Fruit fly (Drosophila melanogaster) whole organism, embryonic: ENCODE data around the gene CG31275.

Source experiments
- Abd-B ChIP-seq: fragments of 200-800 bp; sonication (Bioruptor generic); optimal IDR thresholded peaks from 2 replicates; lab custom pipeline; 2018; ENCODE audit warnings: missing biosample characterization, mild to moderate bottlenecking, missing genetic modification characterization, moderate library complexity
- Awh ChIP-seq: fragments of 200-800 bp; sonication (Bioruptor generic); IDR thresholded peaks from 2 replicates; pipeline ENCODE4, ENCODE4 v1.3.6; 2022; ENCODE audit warnings: missing biosample characterization, missing genetic modification characterization
- Blimp-1 ChIP-seq: fragments of 200-800 bp; sonication (Bioruptor generic); optimal IDR thresholded peaks from 3 replicates; lab custom pipeline; 2018; ENCODE audit warnings: missing biosample characterization, missing genetic modification characterization, mild to moderate bottlenecking, moderate library complexity, missing genetic modification reagents
- CG12219 ChIP-seq: fragments of 200-800 bp; sonication (Bioruptor generic); optimal IDR thresholded peaks from 3 replicates; lab custom pipeline; 2018; ENCODE audit warnings: missing biosample characterization, mild to moderate bottlenecking, missing genetic modification characterization
- CG15479 ChIP-seq: fragments of 200-800 bp; sonication (Bioruptor generic); optimal IDR thresholded peaks from 3 replicates; lab custom pipeline; 2019; ENCODE audit warnings: missing biosample characterization, mild to moderate bottlenecking, missing genetic modification characterization, moderate library complexity
- CG1832 ChIP-seq: fragments of 200-800 bp; sonication (Bioruptor generic); optimal IDR thresholded peaks from 2 replicates; lab custom pipeline; 2017; ENCODE audit warnings: missing biosample characterization, mild to moderate bottlenecking, missing genetic modification characterization, inconsistent platforms
- CG30020 ChIP-seq: fragments of 200-800 bp; optimal IDR thresholded peaks from 2 replicates; lab custom pipeline; 2019; ENCODE audit warnings: missing biosample characterization, mild to moderate bottlenecking, missing genetic modification characterization, moderate library complexity
- CG3847 ChIP-seq: fragments of 200-800 bp; sonication (Bioruptor generic); IDR thresholded peaks from 2 replicates; pipeline ENCODE4 v1.3.6; 2022; ENCODE audit warnings: missing biosample characterization, missing genetic modification characterization
- CG4707 ChIP-seq: fragments of 200-800 bp; sonication (Bioruptor generic); optimal IDR thresholded peaks from 2 replicates; lab custom pipeline; 2018; ENCODE audit warnings: missing biosample characterization, mild to moderate bottlenecking, missing genetic modification characterization, moderate library complexity
- CG6175 ChIP-seq: fragments of 200-800 bp; sonication (Bioruptor generic); IDR thresholded peaks from 3 replicates; pipeline ENCODE4 v1.3.6; 2022; ENCODE audit warnings: missing biosample characterization, missing genetic modification characterization
- CG7271 ChIP-seq: fragments of 200-800 bp; sonication (Bioruptor generic); optimal IDR thresholded peaks from 2 replicates; lab custom pipeline; 2018; ENCODE audit warnings: missing biosample characterization, mild to moderate bottlenecking, missing genetic modification characterization, moderate library complexity
- CHES-1-like ChIP-seq: fragments of 200-800 bp; sonication (Bioruptor generic); optimal IDR thresholded peaks from 2 replicates; lab custom pipeline; 2016; ENCODE audit warnings: missing biosample characterization, missing genetic modification characterization
- Dek ChIP-seq: fragments of 200-800 bp; sonication (Bioruptor generic); optimal IDR thresholded peaks from 3 replicates; lab custom pipeline; 2019; ENCODE audit warnings: missing biosample characterization, mild to moderate bottlenecking, missing genetic modification characterization, moderate library complexity
- Dp ChIP-seq: fragments of 200-800 bp; sonication (Bioruptor generic); optimal IDR thresholded peaks from 2 replicates; lab custom pipeline; 2018; ENCODE audit warnings: missing biosample characterization, mild to moderate bottlenecking, missing genetic modification characterization, moderate library complexity
- Fer3 ChIP-seq: fragments of 200-800 bp; sonication (Bioruptor generic); optimal IDR thresholded peaks from 2 replicates; lab custom pipeline; 2018; ENCODE audit warnings: missing biosample characterization, mild to moderate bottlenecking, missing genetic modification characterization, moderate library complexity
- Hsf ChIP-seq: fragments of 200-800 bp; sonication (Bioruptor generic); optimal IDR thresholded peaks from 3 replicates; lab custom pipeline; 2016; ENCODE audit warnings: missing biosample characterization, missing genetic modification characterization
- Optix ChIP-seq: fragments of 200-800 bp; sonication (Bioruptor generic); IDR thresholded peaks from 3 replicates; pipeline ENCODE4 v1.3.6; 2022; ENCODE audit warnings: missing biosample characterization, missing genetic modification characterization
- Ravus ChIP-seq: fragments of 200-800 bp; sonication (Bioruptor generic); IDR thresholded peaks from 2 replicates; pipeline ENCODE4 v1.3.6; 2022; ENCODE audit warnings: missing biosample characterization, missing genetic modification characterization
- Sox100B ChIP-seq: fragments of 200-800 bp; sonication (Bioruptor generic); optimal IDR thresholded peaks from 3 replicates; lab custom pipeline; 2018; ENCODE audit warnings: missing biosample characterization, mild to moderate bottlenecking, missing genetic modification characterization
- abd-A ChIP-seq: fragments of 200-800 bp; sonication (Bioruptor generic); optimal IDR thresholded peaks from 3 replicates; lab custom pipeline; 2019; ENCODE audit warnings: missing biosample characterization, mild to moderate bottlenecking, missing genetic modification characterization, moderate library complexity
- ato ChIP-seq: fragments of 200-800 bp; sonication (Bioruptor generic); IDR thresholded peaks from 2 replicates; pipeline ENCODE4 v1.3.6; 2022; ENCODE audit warnings: missing biosample characterization, missing genetic modification characterization; ENCODE audit not compliant: partially characterized antibody
- cad ChIP-seq: fragments of >200 bp; optimal IDR thresholded peaks from 2 replicates; lab custom pipeline; 2017; ENCODE audit warnings: missing biosample characterization, missing genetic modification characterization
- corto ChIP-seq: fragments of 200-800 bp; sonication (Bioruptor generic); optimal IDR thresholded peaks from 2 replicates; lab custom pipeline; 2016; ENCODE audit warnings: missing biosample characterization, mild to moderate bottlenecking, missing genetic modification characterization, moderate library complexity
- eyg ChIP-seq: fragments of 200-800 bp; sonication (Bioruptor generic); optimal IDR thresholded peaks from 3 replicates; lab custom pipeline; 2016; ENCODE audit warnings: missing biosample characterization, missing genetic modification characterization
- gro ChIP-seq: fragments of 200-800 bp; sonication (Bioruptor generic); optimal IDR thresholded peaks from 2 replicates; lab custom pipeline; 2016; ENCODE audit warnings: missing biosample characterization, missing genetic modification characterization
- ham ChIP-seq: fragments of 200-800 bp; sonication (Bioruptor generic); IDR thresholded peaks from 2 replicates; pipeline ENCODE4 v1.3.6; 2022; ENCODE audit warnings: missing biosample characterization, missing genetic modification characterization
- hbn ChIP-seq: fragments of 200-800 bp; sonication (Bioruptor generic); IDR thresholded peaks from 2 replicates; pipeline ENCODE4 v1.3.6; 2022; ENCODE audit warnings: missing biosample characterization, missing genetic modification characterization; ENCODE audit not compliant: partially characterized antibody
- kah ChIP-seq: fragments of 200-800 bp; sonication (Bioruptor generic); optimal IDR thresholded peaks from 2 replicates; lab custom pipeline; 2018; ENCODE audit warnings: missing biosample characterization, mild to moderate bottlenecking, missing genetic modification characterization
- kni ChIP-seq: fragments of 200-800 bp; sonication (Bioruptor generic); optimal IDR thresholded peaks from 3 replicates; lab custom pipeline; 2017; ENCODE audit warnings: mild to moderate bottlenecking, missing biosample characterization, missing genetic modification reagents, missing genetic modification characterization
- lab ChIP-seq: fragments of 200-800 bp; sonication (Bioruptor generic); optimal IDR thresholded peaks from 3 replicates; lab custom pipeline; 2017; ENCODE audit warnings: missing biosample characterization, missing genetic modification characterization, mild to moderate bottlenecking, moderate library complexity, missing genetic modification reagents
- lola ChIP-seq, 3 experiments: fragments of >200 bp in 2 of 3; fragments of 200-800 bp in 1 of 3; sonication (Bioruptor generic) in 1 of 3; optimal IDR thresholded peaks; 2 replicates each; lab custom pipeline; 2017 to 2019; ENCODE audit warnings: missing biosample characterization in 3 of 3, missing genetic modification characterization in 3 of 3, mild to moderate bottlenecking in 1 of 3, moderate library complexity in 1 of 3
- peb ChIP-seq: fragments of 200-800 bp; sonication (Bioruptor generic); IDR thresholded peaks from 2 replicates; pipeline ENCODE4 v1.3.6; 2022; ENCODE audit warnings: missing biosample characterization, missing genetic modification characterization
- psq ChIP-seq: fragments of 200-800 bp; sonication (Bioruptor generic); optimal IDR thresholded peaks from 2 replicates; lab custom pipeline; 2017; ENCODE audit warnings: missing biosample characterization, missing genetic modification characterization
- run ChIP-seq: fragments of 200-800 bp; sonication (Bioruptor generic); optimal IDR thresholded peaks from 3 replicates; lab custom pipeline; 2018; ENCODE audit warnings: missing biosample characterization, mild to moderate bottlenecking, missing genetic modification characterization
- sd ChIP-seq: fragments of 200-800 bp; sonication (Bioruptor generic); optimal IDR thresholded peaks from 3 replicates; lab custom pipeline; 2018; ENCODE audit warnings: missing biosample characterization, mild to moderate bottlenecking, missing genetic modification characterization, moderate library complexity
- sens ChIP-seq: fragments of 200-800 bp; sonication (Bioruptor generic); peaks from one replicate; lab custom pipeline; 2016; ENCODE audit warnings: missing biosample characterization, missing genetic modification characterization
- tll ChIP-seq, 2 experiments: fragments of 200-800 bp in 1 of 2; fragments of >200 bp in 1 of 2; sonication (Bioruptor generic) in 1 of 2; optimal IDR thresholded peaks; 2 replicates each; lab custom pipeline; 2017 to 2019; ENCODE audit warnings: missing biosample characterization in 2 of 2, missing genetic modification characterization in 2 of 2, mild to moderate bottlenecking in 1 of 2, moderate library complexity in 1 of 2
- toy ChIP-seq: fragments of 200-800 bp; sonication (Bioruptor generic); IDR thresholded peaks from 2 replicates; pipeline ENCODE4 v1.3.6; 2022; ENCODE audit warnings: missing biosample characterization, missing genetic modification characterization
- trh ChIP-seq: fragments of 200-800 bp; sonication (Bioruptor generic); optimal IDR thresholded peaks from 2 replicates; lab custom pipeline; 2016; ENCODE audit warnings: missing biosample characterization, missing genetic modification characterization
- twi ChIP-seq: fragments of 200-800 bp; optimal IDR thresholded peaks from 2 replicates; lab custom pipeline; 2019; ENCODE audit warnings: missing biosample characterization, mild to moderate bottlenecking, missing genetic modification characterization, moderate library complexity
- z ChIP-seq: fragments of 200-800 bp; sonication (Bioruptor generic); IDR thresholded peaks from 3 replicates; pipeline ENCODE4 v1.3.6; 2022; ENCODE audit warnings: missing biosample characterization, missing genetic modification characterization
- zen ChIP-seq: fragments of 200-800 bp; sonication (Bioruptor generic); optimal IDR thresholded peaks from 3 replicates; lab custom pipeline; 2018; ENCODE audit warnings: missing biosample characterization, mild to moderate bottlenecking, missing genetic modification characterization, moderate library complexity
- zf30C ChIP-seq: fragments of 200-800 bp; sonication (Bioruptor generic); optimal IDR thresholded peaks from 3 replicates; lab custom pipeline; 2018; ENCODE audit warnings: missing biosample characterization, mild to moderate bottlenecking, missing genetic modification characterization

The CG31275 gene

dm6 chr3R:16746785-16747184, 4.3 kb downstream of the CG31275 start (continued):
- no peak for TF ChIP-seq psq (GFP tag; lab: Kevin White, UChicago)
- no peak for TF ChIP-seq Sox100B
- peak; percentile 44 for TF ChIP-seq CG1832 (GFP tag; lab: Kevin White, UChicago)
- TF ChIP-seq peb, result no peak
- no peak for TF ChIP-seq Ravus
- TF ChIP-seq hbn, result no peak
- TF ChIP-seq lab (GFP tag; lab: Kevin White, UChicago), result no peak
- no peak for TF ChIP-seq ato
- no peak for TF ChIP-seq eyg (GFP tag; lab: Kevin White, UChicago)
- no peak for TF ChIP-seq Fer3 (tag; lab: Kevin White, UChicago)
- TF ChIP-seq zf30C (GFP tag; lab: Kevin White, UChicago), result peak; percentile 57
- peak; percentile 38 for TF ChIP-seq Abd-B (GFP tag; lab: Kevin White, UChicago)
- TF ChIP-seq CG4707 (GFP tag; lab: Kevin White, UChicago), result no peak
- TF ChIP-seq CG6175 (GFP tag; lab: Robert Waterston, UW), result no peak
- peak; percentile 67 for TF ChIP-seq kni (GFP tag; lab: Kevin White, UChicago)
- peak; percentile 45 for TF ChIP-seq Blimp-1
- no peak for TF ChIP-seq zen
- no peak for TF ChIP-seq trh (GFP tag; lab: Kevin White, UChicago)
- TF ChIP-seq toy (GFP tag; lab: Robert Waterston, UW), result no peak
- no peak for TF ChIP-seq Dp (GFP tag; lab: Kevin White, UChicago)
- no peak for TF ChIP-seq gro (GFP tag; lab: Kevin White, UChicago)

- TF ChIP-seq CG30020 (tag; lab: Kevin White, UChicago), result no peak
- no peak for TF ChIP-seq CG12219 (GFP tag; lab: Kevin White, UChicago)
- peak; percentile 95 for TF ChIP-seq cad
- no peak for TF ChIP-seq Sox100B
- TF ChIP-seq zf30C (GFP tag; lab: Kevin White, UChicago), result no peak
- TF ChIP-seq Optix (GFP tag; lab: Robert Waterston, UW), result no peak
- TF ChIP-seq CG15479 (GFP tag; lab: Kevin White, UChicago), result peak; percentile 54
- TF ChIP-seq corto, result no peak
- peak in 1 of 2 experiments; percentile 14 for TF ChIP-seq tll (GFP tag; optimal IDR thresholded peaks at IDR 0.05; lab: Kevin White, UChicago)
- TF ChIP-seq CG7271 (tag; lab: Kevin White, UChicago), result peak; percentile 80
- TF ChIP-seq, all 482 proteins: peak for 4
Measured at dm6 chr3R:16745150-16745549, 6.0 kb downstream of the CG31275 start.

dm6 chr3R:16744290-16744689, 6.8 kb downstream of the CG31275 start:
- no peak for TF ChIP-seq Hsf (GFP tag; lab: Kevin White, UChicago)
- peak; percentile 97 for TF ChIP-seq twi (tag; lab: Kevin White, UChicago)

- peak; percentile 42 for TF ChIP-seq sens (GFP tag; lab: Kevin White, UChicago)
- peak; percentile 21 for TF ChIP-seq sd (tag; lab: Kevin White, UChicago)
- TF ChIP-seq Awh (GFP tag; lab: Robert Waterston, UW), result 0 out of 2 replicates have a peak, but pooled peaks have one; percentile 41
- TF ChIP-seq Abd-B (GFP tag; lab: Kevin White, UChicago), result peak; percentile 57
- TF ChIP-seq CHES-1-like (GFP tag; lab: Kevin White, UChicago), result no peak
- TF ChIP-seq CG3847, result no peak
- TF ChIP-seq run (tag; lab: Kevin White, UChicago), result peak; percentile 47
- TF ChIP-seq z (GFP tag; lab: Robert Waterston, UW), result peak; percentile 95
- no peak for TF ChIP-seq lola (GFP tag; optimal IDR thresholded peaks at IDR 0.05; lab: Kevin White, UChicago)
- no peak for TF ChIP-seq CG12219 (GFP tag; lab: Kevin White, UChicago)
- peak; percentile 99 for TF ChIP-seq abd-A
- peak; percentile 71 for TF ChIP-seq gro (GFP tag; lab: Kevin White, UChicago)
- no peak for TF ChIP-seq Dek (tag; lab: Kevin White, UChicago)
- peak; percentile 19 for TF ChIP-seq kah
- TF ChIP-seq cad, result peak; percentile 56
- TF ChIP-seq kni (GFP tag; lab: Kevin White, UChicago), result peak; percentile 20
- TF ChIP-seq ham, result no peak
Measured at dm6 chr3R:16743073-16743821, 7.9 kb downstream of the CG31275 start.
